Fruit fly (Drosophila melanogaster) whole organism, embryonic: Measurements from ENCODE around the gene CG6432.

Source experiments
- Abd-B ChIP-seq: fragments of 200-800 bp; sonication (Bioruptor generic); optimal IDR thresholded peaks from 2 replicates; lab custom pipeline; 2018; ENCODE audit warnings: missing biosample characterization, mild to moderate bottlenecking, missing genetic modification characterization, moderate library complexity
- Bgb ChIP-seq: fragments of 200-800 bp; sonication (Bioruptor generic); IDR thresholded peaks from 2 replicates; pipeline ENCODE4 v1.3.6; 2022; ENCODE audit warnings: missing biosample characterization, missing genetic modification characterization; ENCODE audit not compliant: partially characterized antibody
- CG10979 ChIP-seq: fragments of 200-800 bp; sonication (Bioruptor generic); optimal IDR thresholded peaks from 2 replicates; lab custom pipeline; 2018; ENCODE audit warnings: missing biosample characterization, mild to moderate bottlenecking, missing genetic modification characterization, moderate library complexity
- CG11085 ChIP-seq: fragments of 200-800 bp; sonication (Bioruptor generic); IDR thresholded peaks from 2 replicates; pipeline ENCODE4 v1.3.6; 2022; ENCODE audit warnings: missing biosample characterization, missing genetic modification characterization
- CG11398 ChIP-seq: fragments of 200-800 bp; sonication (Bioruptor generic); optimal IDR thresholded peaks from 2 replicates; lab custom pipeline; 2016; ENCODE audit warnings: missing biosample characterization, missing genetic modification characterization
- CG12391 ChIP-seq: fragments of 200-800 bp; sonication (Bioruptor generic); optimal IDR thresholded peaks from 3 replicates; lab custom pipeline; 2018; ENCODE audit warnings: missing biosample characterization, mild to moderate bottlenecking, missing genetic modification characterization, moderate library complexity
- CG14014 ChIP-seq: fragments of 200-800 bp; sonication (Bioruptor generic); IDR thresholded peaks from 2 replicates; pipeline ENCODE4 v1.3.6; 2022; ENCODE audit warnings: missing biosample characterization, missing genetic modification characterization
- CG14050 ChIP-seq: fragments of 200-800 bp; sonication (Bioruptor generic); IDR thresholded peaks from 3 replicates; pipeline ENCODE4 v1.3.6; 2022; ENCODE audit warnings: missing biosample characterization, missing genetic modification characterization
- CG15073 ChIP-seq: fragments of 200-800 bp; sonication (Bioruptor generic); optimal IDR thresholded peaks from 2 replicates; lab custom pipeline; 2016; ENCODE audit warnings: missing biosample characterization, missing genetic modification characterization
- CG1603 ChIP-seq: fragments of 200-800 bp; sonication (Bioruptor generic); optimal IDR thresholded peaks from 2 replicates; lab custom pipeline; 2019; ENCODE audit warnings: missing biosample characterization, mild to moderate bottlenecking, missing genetic modification characterization, moderate library complexity
- CG1832 ChIP-seq: fragments of 200-800 bp; sonication (Bioruptor generic); optimal IDR thresholded peaks from 2 replicates; lab custom pipeline; 2017; ENCODE audit warnings: missing biosample characterization, mild to moderate bottlenecking, missing genetic modification characterization, inconsistent platforms
- CG2712 ChIP-seq: fragments of 200-800 bp; optimal IDR thresholded peaks from 3 replicates; lab custom pipeline; 2019; ENCODE audit warnings: missing biosample characterization, mild to moderate bottlenecking, missing genetic modification characterization, moderate library complexity
- CG2875 ChIP-seq: fragments of 200-800 bp; sonication (Bioruptor generic); optimal IDR thresholded peaks from 2 replicates; lab custom pipeline; 2017; ENCODE audit warnings: missing biosample characterization, mild to moderate bottlenecking, missing genetic modification characterization, missing genetic modification reagents
- CG3281 ChIP-seq: fragments of 200-800 bp; sonication (Bioruptor generic); optimal IDR thresholded peaks from 3 replicates; lab custom pipeline; 2017; ENCODE audit warnings: missing biosample characterization, mild to moderate bottlenecking, missing genetic modification characterization
- CG34422 ChIP-seq: fragments of 200-800 bp; sonication (Bioruptor generic); IDR thresholded peaks from 3 replicates; pipeline ENCODE4 v1.3.6; 2022; ENCODE audit warnings: missing biosample characterization, missing genetic modification characterization
- CG43689 ChIP-seq: fragments of 200-800 bp; sonication (Bioruptor generic); IDR thresholded peaks from 2 replicates; pipeline ENCODE4 v1.3.6; 2022; ENCODE audit warnings: missing biosample characterization, missing genetic modification characterization
- CG4730 ChIP-seq: fragments of 200-800 bp; sonication (Bioruptor generic); IDR thresholded peaks from 2 replicates; pipeline ENCODE4 v1.3.6; 2022; ENCODE audit warnings: missing biosample characterization, missing genetic modification characterization
- CG6654 ChIP-seq: fragments of 200-800 bp; sonication (Bioruptor generic); optimal IDR thresholded peaks from 2 replicates; lab custom pipeline; 2017; ENCODE audit warnings: missing biosample characterization, mild to moderate bottlenecking, missing genetic modification characterization
- CG6683 ChIP-seq: fragments of 200-800 bp; sonication (Bioruptor generic); optimal IDR thresholded peaks from 2 replicates; lab custom pipeline; 2017; ENCODE audit warnings: missing biosample characterization, mild to moderate bottlenecking, missing genetic modification characterization, missing genetic modification reagents
- CG7928 ChIP-seq: fragments of 200-800 bp; sonication (Bioruptor generic); optimal IDR thresholded peaks from 2 replicates; lab custom pipeline; 2017; ENCODE audit warnings: missing biosample characterization, mild to moderate bottlenecking, missing genetic modification characterization
- Dad ChIP-seq: fragments of 200-800 bp; sonication (Bioruptor generic); optimal IDR thresholded peaks from 3 replicates; lab custom pipeline; 2016; ENCODE audit warnings: missing biosample characterization, missing genetic modification characterization
- Dip2 ChIP-seq: fragments of 200-800 bp; sonication (Bioruptor generic); IDR thresholded peaks from 2 replicates; pipeline ENCODE4 v1.3.6; 2022; ENCODE audit warnings: missing biosample characterization, missing genetic modification characterization
- Dref ChIP-seq: fragments of 200-800 bp; sonication (Bioruptor generic); IDR thresholded peaks from 2 replicates; pipeline ENCODE4 v1.3.6; 2022; ENCODE audit warnings: missing biosample characterization, missing genetic modification characterization
- Lim3 ChIP-seq: fragments of 200-800 bp; sonication (Bioruptor generic); IDR thresholded peaks from 2 replicates; pipeline ENCODE4 v1.3.6; 2022; ENCODE audit warnings: missing biosample characterization, missing genetic modification characterization
- Lpt ChIP-seq: fragments of >200 bp; optimal IDR thresholded peaks from 2 replicates; lab custom pipeline; 2018; ENCODE audit warnings: missing biosample characterization, missing genetic modification characterization
- MESR4 ChIP-seq: fragments of 200-800 bp; sonication (Bioruptor generic); optimal IDR thresholded peaks from 2 replicates; lab custom pipeline; 2018; ENCODE audit warnings: missing biosample characterization, mild to moderate bottlenecking, missing genetic modification characterization, moderate library complexity
- Mad ChIP-seq: fragments of 200-800 bp; sonication (Bioruptor generic); optimal IDR thresholded peaks from 2 replicates; lab custom pipeline; 2016; ENCODE audit warnings: missing biosample characterization, missing genetic modification characterization
- Pdp1 ChIP-seq, 2 experiments: fragments of 200-800 bp; sonication (Bioruptor generic); optimal IDR thresholded peaks; 3 replicates each; lab custom pipeline; 2016; ENCODE audit warnings: missing biosample characterization in 2 of 2, missing genetic modification characterization in 2 of 2, mild to moderate bottlenecking in 1 of 2, moderate library complexity in 1 of 2
- Six4 ChIP-seq: fragments of 200-800 bp; sonication (Bioruptor generic); optimal IDR thresholded peaks from 2 replicates; lab custom pipeline; 2016; ENCODE audit warnings: missing biosample characterization, missing genetic modification characterization
- abd-A ChIP-seq: fragments of 200-800 bp; sonication (Bioruptor generic); optimal IDR thresholded peaks from 3 replicates; lab custom pipeline; 2019; ENCODE audit warnings: missing biosample characterization, mild to moderate bottlenecking, missing genetic modification characterization, moderate library complexity
- az2 ChIP-seq: fragments of 200-800 bp; sonication (Bioruptor generic); optimal IDR thresholded peaks from 3 replicates; lab custom pipeline; 2016; ENCODE audit warnings: missing biosample characterization, missing genetic modification characterization
- bbx ChIP-seq: fragments of 200-800 bp; sonication (Bioruptor generic); IDR thresholded peaks from 2 replicates; pipeline ENCODE4 v1.3.6; 2022; ENCODE audit warnings: missing biosample characterization, missing genetic modification characterization; ENCODE audit not compliant: partially characterized antibody
- caup ChIP-seq: fragments of 200-800 bp; sonication (Bioruptor generic); optimal IDR thresholded peaks from 3 replicates; lab custom pipeline; 2017; ENCODE audit warnings: missing biosample characterization, mild to moderate bottlenecking, missing genetic modification characterization, moderate library complexity; ENCODE audit not compliant: severe bottlenecking
- cg ChIP-seq: fragments of 200-800 bp; sonication (Bioruptor generic); optimal IDR thresholded peaks from 3 replicates; lab custom pipeline; 2019; ENCODE audit warnings: missing biosample characterization, mild to moderate bottlenecking, missing genetic modification characterization, moderate library complexity
- chn ChIP-seq: fragments of 200-800 bp; sonication (Bioruptor generic); optimal IDR thresholded peaks from 2 replicates; lab custom pipeline; 2016; ENCODE audit warnings: missing biosample characterization, missing genetic modification characterization
- crol ChIP-seq: fragments of 200-800 bp; sonication (Bioruptor generic); IDR thresholded peaks from 2 replicates; pipeline ENCODE4 v1.3.6; 2022; ENCODE audit warnings: missing biosample characterization, missing genetic modification characterization
- eve ChIP-seq, 2 experiments: fragments of >200 bp; optimal IDR thresholded peaks; 2 replicates each; lab custom pipeline; 2017; ENCODE audit warnings: missing biosample characterization in 2 of 2, missing genetic modification characterization in 2 of 2
- ewg ChIP-seq: fragments of 200-800 bp; sonication (Bioruptor generic); optimal IDR thresholded peaks from 3 replicates; lab custom pipeline; 2017; ENCODE audit warnings: mild to moderate bottlenecking, missing biosample characterization, missing genetic modification reagents, missing genetic modification characterization
- fd96Cb ChIP-seq: fragments of 200-800 bp; sonication (Bioruptor generic); optimal IDR thresholded peaks from 2 replicates; lab custom pipeline; 2018; ENCODE audit warnings: missing biosample characterization, mild to moderate bottlenecking, missing genetic modification characterization, moderate library complexity
- fru ChIP-seq: fragments of >200 bp; optimal IDR thresholded peaks from 2 replicates; lab custom pipeline; 2017
- her ChIP-seq: fragments of 200-800 bp; sonication (Bioruptor generic); optimal IDR thresholded peaks from 2 replicates; lab custom pipeline; 2016; ENCODE audit warnings: missing biosample characterization, missing genetic modification characterization
- klu ChIP-seq: fragments of 200-800 bp; sonication (Bioruptor generic); IDR thresholded peaks from 2 replicates; pipeline ENCODE4 v1.3.6; 2022; ENCODE audit warnings: missing biosample characterization, missing genetic modification characterization
- nmo ChIP-seq: fragments of 200-800 bp; sonication (Bioruptor generic); optimal IDR thresholded peaks from 2 replicates; lab custom pipeline; 2018; ENCODE audit warnings: missing biosample characterization, mild to moderate bottlenecking, missing genetic modification characterization, moderate library complexity
- psq ChIP-seq: fragments of 200-800 bp; sonication (Bioruptor generic); optimal IDR thresholded peaks from 2 replicates; lab custom pipeline; 2017; ENCODE audit warnings: missing biosample characterization, missing genetic modification characterization
- salm ChIP-seq: fragments of 200-800 bp; sonication (Bioruptor generic); optimal IDR thresholded peaks from 2 replicates; lab custom pipeline; 2018; ENCODE audit warnings: missing biosample characterization, mild to moderate bottlenecking, missing genetic modification characterization
- sd ChIP-seq: fragments of 200-800 bp; sonication (Bioruptor generic); optimal IDR thresholded peaks from 3 replicates; lab custom pipeline; 2018; ENCODE audit warnings: missing biosample characterization, mild to moderate bottlenecking, missing genetic modification characterization, moderate library complexity
- sim ChIP-seq: fragments of 200-800 bp; sonication (Bioruptor generic); IDR thresholded peaks from 2 replicates; pipeline ENCODE4 v1.3.6; 2022; ENCODE audit warnings: missing biosample characterization, missing genetic modification characterization
- slbo ChIP-seq: fragments of 200-800 bp; sonication (Bioruptor generic); IDR thresholded peaks from 2 replicates; pipeline ENCODE4 v1.3.6; 2022; ENCODE audit warnings: missing biosample characterization, missing genetic modification characterization
- slou ChIP-seq: fragments of 200-800 bp; sonication (Bioruptor generic); optimal IDR thresholded peaks from 3 replicates; lab custom pipeline; 2016; ENCODE audit warnings: missing biosample characterization, missing genetic modification characterization
- vfl ChIP-seq: fragments of 200-800 bp; sonication (Bioruptor generic); optimal IDR thresholded peaks from 2 replicates; lab custom pipeline; 2016; ENCODE audit warnings: missing biosample characterization, missing genetic modification characterization

Gene CG6432

dm6 chr3R:24289768-24290349, 46.9 kb upstream of the CG6432 start, which contains the start of the genes CG34290 and Uck (continued):
- TF ChIP-seq chn (GFP tag; lab: Kevin White, UChicago) (peak; percentile 47), fd96Cb (peak; percentile 8), her (peak; percentile 82), salm (tag; lab: Kevin White, UChicago) (peak; percentile 62), Lim3 (GFP tag; lab: Robert Waterston, UW) (no peak), MESR4 (GFP tag; lab: Kevin White, UChicago) (peak; percentile 77), Abd-B (GFP tag; lab: Kevin White, UChicago) (peak; percentile 17), Mad (GFP tag; lab: Kevin White, UChicago) (peak; percentile 65), ewg (GFP tag; lab: Kevin White, UChicago) (peak; percentile 62), CG2712 (peak; percentile 72), CG1832 (no peak), CG43689 (GFP tag; lab: Robert Waterston, UW) (peak; percentile 64), CG14050 (GFP tag; lab: Robert Waterston, UW) (peak; percentile 58), fru (lab: Kevin White, UChicago) (no peak), klu (no peak), sd (tag; lab: Kevin White, UChicago) (peak; percentile 42), slou (GFP tag; lab: Kevin White, UChicago) (peak; percentile 50), CG15073 (GFP tag; lab: Kevin White, UChicago) (no peak), Dip2 (no peak), caup (GFP tag; lab: Kevin White, UChicago) (peak; percentile 95), Dref (peak; percentile 89), Dad (GFP tag; lab: Kevin White, UChicago) (peak; percentile 71), crol (GFP tag; lab: Robert Waterston, UW) (peak; percentile 37; the same call in 1 of the 2 replicates), CG6683 (GFP tag; lab: Kevin White, UChicago) (peak; percentile 77), CG11085 (GFP tag; lab: Robert Waterston, UW) (peak; percentile 59; the same call in 1 of the 2 replicates), abd-A (tag; lab: Kevin White, UChicago) (no peak), CG12391 (peak; percentile 80), sim (GFP tag; lab: Robert Waterston, UW) (0 out of 2 replicates have a peak, but pooled peaks have one; percentile 28), eve (GFP tag; optimal IDR thresholded peaks at IDR 0.05; lab: Kevin White, UChicago) (no peak), CG34422 (GFP tag; lab: Robert Waterston, UW) (no peak), az2 (GFP tag; lab: Kevin White, UChicago) (peak; percentile 8), Bgb (peak; percentile 86), CG6654 (GFP tag; lab: Kevin White, UChicago) (peak; percentile 53), CG2875 (GFP tag; lab: Kevin White, UChicago) (peak; percentile 57), nmo (peak; percentile 74), Lpt (GFP tag; lab: Kevin White, UChicago) (no peak), psq (GFP tag; lab: Kevin White, UChicago) (peak; percentile 48), CG11398 (peak; percentile 79), CG4730 (no peak), vfl (GFP tag; lab: Kevin White, UChicago) (peak; percentile 16), Pdp1 (GFP tag; optimal IDR thresholded peaks at IDR 0.05; lab: Kevin White, UChicago) (peak in 1 of 2 experiments; percentile 76), CG14014 (peak; percentile 78; the same call in 1 of the 2 replicates), CG3281 (GFP tag; lab: Kevin White, UChicago) (peak; percentile 84), CG7928 (no peak), Six4 (GFP tag; lab: Kevin White, UChicago) (peak; percentile 43), slbo (GFP tag; lab: Robert Waterston, UW) (peak; percentile 49), cg (GFP tag; lab: Kevin White, UChicago) (no peak), CG1603 (tag; lab: Kevin White, UChicago) (peak; percentile 90), bbx (GFP tag; lab: Robert Waterston, UW) (peak; percentile 89), CG10979 (peak; percentile 58)
